Worm (Caenorhabditis elegans) whole organism, dauer: ENCODE results near the gene math-15.
"Not testable (repeated sequence)": the region's sequence is repeated elsewhere in the genome, so short reads cannot be mapped to it uniquely, and the experiment has no call there.

Source experiments
- unc-62 ChIP-seq: sonication (generic microtip); optimal IDR thresholded peaks from 2 replicates; lab custom pipeline; 2017; ENCODE audit warnings: missing biosample characterization, missing genetic modification reagents, missing genetic modification characterization

Gene math-15

DNA sequence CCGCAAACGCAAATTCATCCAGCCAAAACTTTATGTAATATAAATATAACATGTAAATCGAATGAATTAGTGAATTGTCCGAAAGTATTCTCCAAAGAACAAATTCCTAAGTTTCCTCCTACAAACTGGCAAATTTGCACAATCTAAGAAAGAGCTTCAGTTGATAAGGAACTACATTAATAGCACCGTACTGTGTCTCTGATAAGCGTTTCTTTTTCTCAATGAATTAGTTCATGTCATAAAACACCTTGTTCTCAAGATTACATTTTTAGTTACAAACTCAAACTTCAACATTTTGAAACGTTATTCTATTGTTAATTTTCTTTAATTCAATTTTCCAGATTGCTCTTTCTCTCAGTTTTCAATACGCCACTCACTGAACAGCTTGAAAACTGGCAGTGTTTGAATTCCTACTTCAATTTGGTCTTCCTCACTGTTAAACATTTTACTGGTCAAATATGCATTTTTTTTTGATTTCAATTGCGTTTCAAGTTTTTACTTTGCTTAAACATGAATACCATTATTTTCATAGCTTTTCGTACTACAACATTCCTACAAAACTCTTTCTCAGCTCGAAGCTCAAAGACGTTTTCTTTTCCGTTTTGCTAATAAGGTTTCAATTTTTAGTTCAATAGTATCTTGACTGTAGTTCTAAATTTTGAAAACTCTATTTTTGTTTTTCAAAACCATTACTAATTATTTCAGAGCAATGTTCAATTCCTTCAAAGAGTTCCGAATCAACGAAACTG is at the start of gene math-15:
Gene math-15 (plus strand): TSS at position 699 of the 749 bp plus-strand sequence.
- TF ChIP-seq unc-62, result no peak

DNA sequence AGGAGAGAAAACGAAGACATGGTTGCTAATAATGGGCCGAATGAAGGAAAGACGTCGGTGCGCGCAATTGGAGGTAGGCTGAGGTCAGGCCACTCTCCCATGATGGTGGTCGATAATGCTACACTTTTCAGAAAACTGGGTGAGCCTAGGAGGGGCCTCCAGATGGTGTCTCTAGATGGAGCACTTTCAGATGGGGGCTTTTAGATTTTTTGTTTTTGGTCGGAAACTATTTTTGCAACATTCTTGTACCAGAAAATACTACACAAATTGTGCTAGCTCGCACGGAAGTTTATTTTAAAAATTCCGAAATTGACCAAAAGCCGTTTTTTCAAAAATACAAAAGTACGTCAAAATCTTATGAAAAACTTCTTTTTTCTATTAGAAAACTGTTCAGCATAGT is 47.9 kb upstream of the math-15 start, which contains the start of gene fbxb-10:
Gene fbxb-10 (minus strand): TSS at position 101 of the 400 bp plus-strand sequence.
- no peak for TF ChIP-seq unc-62

DNA sequence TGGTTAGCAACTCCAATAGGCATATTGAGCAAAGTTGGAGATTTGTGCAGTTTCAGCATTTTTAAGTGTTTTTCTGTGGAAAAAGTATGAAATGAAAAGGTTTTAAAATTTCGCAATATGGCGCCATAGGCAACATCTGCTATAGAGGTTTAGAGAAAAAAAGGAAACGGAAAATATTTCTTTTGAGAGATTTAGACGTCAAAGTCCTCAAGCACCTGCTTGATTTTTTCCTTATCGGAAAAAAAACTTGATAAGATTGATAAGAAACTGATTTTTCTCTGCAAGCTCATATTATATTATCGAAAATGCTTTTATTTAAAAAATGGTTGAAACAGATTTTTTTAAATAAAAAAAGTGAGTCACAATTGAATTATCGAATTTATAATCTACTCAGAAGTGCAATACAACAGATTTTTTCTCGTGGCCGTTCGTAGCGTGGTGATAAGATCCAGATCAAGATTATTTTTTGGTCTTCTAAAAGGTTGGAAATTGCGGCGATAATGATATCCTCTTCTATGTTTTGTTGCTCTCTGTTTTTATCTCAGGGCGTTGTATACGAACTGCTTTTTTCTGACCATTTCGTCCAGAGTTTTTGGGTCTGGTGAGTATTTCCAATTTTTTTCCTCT is 46.1 kb upstream of the math-15 start, which contains the start of gene fbxc-19:
Gene fbxc-19 (plus strand): TSS at position 536 of the 627 bp plus-strand sequence.
- no peak for TF ChIP-seq unc-62

DNA sequence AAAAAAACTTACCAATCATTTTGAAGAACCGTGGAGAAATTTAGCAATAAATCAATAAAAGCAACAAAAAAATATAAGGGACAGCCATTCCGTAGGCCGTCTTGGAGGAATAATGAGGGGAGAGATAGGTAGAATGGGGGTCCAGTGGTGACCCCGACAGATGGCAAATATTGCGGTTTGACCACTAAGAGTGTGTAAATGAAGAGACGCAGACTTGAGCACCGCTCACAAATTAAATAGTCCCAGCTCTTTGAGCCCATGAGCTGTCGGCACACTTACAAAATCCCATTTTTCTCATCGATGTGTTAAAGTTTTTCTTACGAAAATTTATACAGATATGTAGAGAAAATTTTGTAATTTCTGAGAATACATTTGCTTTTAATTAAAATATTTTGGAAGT is 45.4 kb upstream of the math-15 start, which contains the start of gene fbxa-3:
Gene fbxa-3 (minus strand): TSS at position 101 of the 400 bp plus-strand sequence.
- no peak for TF ChIP-seq unc-62

DNA sequence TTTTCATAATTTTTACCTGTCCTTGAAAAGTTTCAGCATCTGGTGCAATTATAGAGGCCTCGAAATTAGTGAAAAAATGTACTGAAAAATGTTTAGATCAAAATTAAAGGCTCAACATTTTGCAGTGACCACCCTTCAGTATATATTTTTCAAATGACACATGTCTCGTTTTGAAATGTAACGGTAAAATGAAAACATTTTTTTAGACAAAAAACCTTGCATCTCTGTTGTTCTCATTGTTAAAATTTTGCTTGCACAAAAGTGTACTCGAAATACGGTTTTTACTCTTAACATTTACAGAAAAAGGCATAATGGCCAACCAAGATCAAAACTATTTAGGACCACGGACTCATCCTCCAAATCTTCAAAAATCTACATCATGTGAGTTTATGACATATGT is 41.9 kb upstream of the math-15 start, which contains the start of gene math-41:
Gene math-41 (plus strand): TSS at position 301 of the 400 bp plus-strand sequence.
- TF ChIP-seq unc-62, result not testable (repeated sequence)

DNA sequence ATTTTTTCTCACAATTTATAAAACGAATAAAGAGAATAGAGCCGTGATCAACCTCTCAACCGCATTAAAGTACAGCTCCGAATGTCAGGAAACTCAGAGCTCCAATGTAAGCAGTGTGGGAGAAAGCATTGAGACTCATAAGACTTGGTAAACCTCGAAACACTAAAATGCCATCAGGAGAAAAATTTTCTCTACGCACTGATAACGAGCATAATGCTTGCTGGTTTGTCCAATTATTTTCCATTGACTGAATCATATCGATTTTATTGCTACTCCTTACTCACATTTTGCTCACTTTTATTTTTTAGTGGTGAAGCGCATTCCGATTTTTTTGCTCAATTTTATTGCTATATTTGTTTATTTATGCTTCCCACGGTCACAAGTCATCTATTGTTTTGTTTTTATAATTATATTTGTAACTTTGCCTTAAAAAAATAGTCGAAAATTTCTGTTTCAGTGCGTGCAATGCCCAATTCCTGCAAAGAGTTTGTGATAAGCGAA is 35.9 kb upstream of the math-15 start, which contains the start of gene math-40:
Gene math-40 (plus strand): TSS at position 451 of the 501 bp plus-strand sequence.
- TF ChIP-seq unc-62, result no peak

DNA sequence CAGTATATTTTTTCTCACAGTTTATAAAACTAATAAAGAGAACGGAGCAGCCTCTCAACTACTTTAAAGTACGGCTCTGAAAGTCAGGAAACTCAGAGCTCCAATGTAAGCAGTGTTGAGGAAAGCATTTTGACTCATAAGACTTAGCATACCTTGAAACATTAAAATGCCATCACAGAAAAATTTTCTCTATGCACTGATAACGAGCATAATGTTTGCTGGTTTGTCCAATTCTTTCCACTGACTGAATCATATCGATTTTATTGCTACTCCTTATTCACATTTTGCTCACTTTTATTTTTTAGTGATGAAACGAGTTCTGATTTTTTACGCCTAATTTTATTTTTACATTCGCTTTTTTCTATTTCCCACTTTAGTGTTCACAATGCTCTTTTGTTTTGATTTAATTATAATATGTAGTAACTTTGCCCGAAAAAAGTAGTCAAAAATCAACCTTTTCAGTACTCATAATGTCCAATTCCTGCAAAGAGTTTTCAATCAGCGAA is 34.2 kb upstream of the math-15 start, which contains the start of gene math-39:
Gene math-39 (plus strand): TSS at position 456 of the 506 bp plus-strand sequence.
- no peak for TF ChIP-seq unc-62

DNA sequence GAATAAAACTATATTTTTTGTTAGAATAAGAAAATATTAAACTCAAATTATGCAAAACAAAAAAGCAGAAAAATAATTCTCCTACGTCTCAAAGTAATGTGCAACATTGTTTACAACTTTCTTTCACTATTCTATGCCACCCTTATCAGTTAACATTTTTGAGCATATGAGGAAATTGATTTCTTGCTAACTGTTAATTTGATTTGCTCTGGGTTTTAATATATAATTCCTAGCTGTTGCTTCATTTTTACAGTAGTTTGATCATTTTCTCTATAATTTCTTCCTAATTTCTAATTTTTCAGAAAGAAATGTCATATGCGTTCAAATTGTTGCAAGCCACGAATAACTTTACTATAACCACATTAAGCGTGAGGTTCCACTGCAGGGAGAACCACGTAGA is 30.0 kb upstream of the math-15 start, which contains the start of gene T08E11.1:
Gene T08E11.1 (plus strand): TSS at position 301 of the 400 bp plus-strand sequence.
- no peak for TF ChIP-seq unc-62

DNA sequence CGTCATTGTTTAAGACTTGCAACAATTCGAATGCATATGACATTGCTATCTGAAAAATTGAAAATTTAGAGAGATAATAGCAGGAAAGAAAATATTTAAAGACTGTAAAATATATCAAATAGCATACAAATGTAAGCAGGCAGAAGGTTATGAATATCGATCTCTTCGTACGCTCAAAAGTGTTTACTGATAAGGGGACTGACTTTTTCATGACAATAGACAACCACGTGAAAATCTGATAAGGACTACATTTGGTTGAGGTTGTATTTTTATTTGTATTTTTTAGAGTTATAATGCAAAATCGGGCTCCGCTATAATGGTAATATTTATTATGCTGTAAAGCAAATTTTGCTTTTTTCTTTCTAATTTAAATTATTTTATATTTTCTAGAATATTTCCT is 23.3 kb upstream of the math-15 start, which contains the start of the genes C52E2.5 and C52E2.4:
Gene C52E2.5 (minus strand): TSS at position 43 of the 400 bp plus-strand sequence.
Gene C52E2.4 (plus strand): TSS at position 252 of the 400 bp plus-strand sequence.
- TF ChIP-seq unc-62, result no peak

DNA sequence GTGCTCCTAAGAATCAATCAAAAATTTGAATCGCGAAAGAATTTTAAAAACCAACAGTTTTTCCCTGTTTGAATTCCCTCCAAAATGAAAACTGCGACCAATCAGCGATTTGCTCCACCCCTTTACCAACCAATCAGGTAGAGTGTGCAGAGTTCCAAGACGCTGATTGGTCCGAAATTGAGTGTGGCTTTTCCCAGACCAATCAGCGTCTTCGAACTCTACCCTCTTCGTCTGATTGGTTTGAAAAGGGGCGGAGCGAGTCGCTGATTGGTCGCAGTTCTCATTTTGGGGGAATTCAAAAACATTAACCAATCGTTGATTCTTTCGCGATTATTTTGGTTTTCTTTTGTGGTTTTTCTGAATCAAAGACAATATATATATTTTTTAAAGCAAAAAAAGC is 21.6 kb upstream of the math-15 start:
- no peak for TF ChIP-seq unc-62

DNA sequence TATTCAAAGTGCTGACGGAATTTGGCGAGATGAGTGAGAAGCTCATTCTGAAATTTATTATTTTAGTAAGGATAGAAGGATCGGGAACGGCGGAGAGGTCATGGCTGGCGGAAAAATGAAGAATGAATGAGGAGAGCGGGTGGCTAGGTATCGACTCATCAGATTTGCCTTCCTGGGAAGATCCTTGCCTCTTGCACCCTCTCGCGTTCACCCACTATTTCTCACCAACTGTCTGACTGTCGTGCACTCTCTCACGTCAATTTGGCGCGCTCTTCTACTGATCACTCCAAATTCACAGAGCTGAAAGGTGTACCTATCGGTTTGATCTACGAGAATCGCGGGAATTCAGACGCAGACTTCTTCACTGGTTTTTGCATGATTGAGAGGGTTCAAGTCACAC is 18.1 kb upstream of the math-15 start, which contains the start of gene fbxb-97:
Gene fbxb-97 (minus strand): TSS at position 53 of the 400 bp plus-strand sequence.
- no peak for TF ChIP-seq unc-62

DNA sequence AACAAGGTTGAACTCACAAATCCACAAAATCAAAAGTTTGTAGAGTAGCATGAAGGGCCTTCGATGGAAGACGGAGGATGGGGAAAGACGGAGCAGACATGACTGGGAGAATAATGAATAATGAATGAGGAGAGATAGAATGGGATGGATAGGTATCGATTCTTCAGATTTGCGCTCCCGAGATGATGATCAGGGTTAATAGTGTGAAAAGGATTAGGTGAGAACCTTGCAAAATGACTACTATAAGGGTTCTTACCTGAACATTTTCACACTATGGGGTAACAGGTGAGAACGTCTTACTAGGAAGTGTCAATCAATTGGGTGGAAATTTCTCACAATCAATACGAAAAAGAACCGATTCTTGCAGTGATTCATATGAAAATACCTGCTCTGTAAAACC is 15.9 kb upstream of the math-15 start, which contains the start of gene fbxb-96:
Gene fbxb-96 (minus strand): TSS at position 101 of the 400 bp plus-strand sequence.
- TF ChIP-seq unc-62, result no peak

DNA sequence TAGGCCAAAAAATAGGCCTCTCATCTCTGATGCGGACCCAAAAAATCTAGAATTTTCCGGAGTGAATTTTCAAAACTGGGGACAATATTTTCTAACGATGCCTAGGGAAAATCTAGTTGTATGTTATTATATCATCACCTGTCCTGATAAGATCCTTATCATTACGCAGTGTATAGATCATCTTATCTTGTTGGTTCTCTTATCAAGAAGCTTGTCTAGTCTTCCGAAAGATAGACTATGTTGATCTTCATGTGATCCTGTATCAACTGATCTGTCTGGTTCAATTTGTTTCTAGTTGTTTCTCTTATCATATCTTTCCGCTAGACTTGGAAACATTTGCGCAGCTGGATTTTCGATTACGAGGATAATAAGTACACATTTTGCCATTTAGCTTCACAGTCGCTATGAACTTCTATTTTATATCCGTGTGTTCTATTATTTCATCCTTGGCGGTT is 15.3 kb upstream of the math-15 start, which contains the start of gene C52E2.3:
Gene C52E2.3 (plus strand): TSS at position 405 of the 455 bp plus-strand sequence.
- no peak for TF ChIP-seq unc-62

DNA sequence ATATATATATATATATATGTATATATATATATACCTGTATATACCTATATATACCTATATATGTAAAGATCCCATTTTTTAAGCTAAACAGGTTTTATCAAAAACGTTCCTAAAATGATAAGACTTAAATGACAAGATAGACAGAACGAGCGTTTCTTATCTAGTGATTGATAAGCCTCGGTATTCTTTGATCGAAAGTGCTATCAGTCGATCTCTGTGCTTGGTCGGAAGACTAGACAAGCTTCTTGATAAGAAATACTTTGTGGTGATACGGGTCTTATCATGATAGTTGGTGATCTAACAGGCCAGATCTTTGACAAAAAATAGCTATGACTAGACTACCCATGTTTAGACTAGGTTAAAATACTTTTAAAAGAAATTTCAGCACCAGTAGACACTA is 14.5 kb upstream of the math-15 start:
- no peak for TF ChIP-seq unc-62

DNA sequence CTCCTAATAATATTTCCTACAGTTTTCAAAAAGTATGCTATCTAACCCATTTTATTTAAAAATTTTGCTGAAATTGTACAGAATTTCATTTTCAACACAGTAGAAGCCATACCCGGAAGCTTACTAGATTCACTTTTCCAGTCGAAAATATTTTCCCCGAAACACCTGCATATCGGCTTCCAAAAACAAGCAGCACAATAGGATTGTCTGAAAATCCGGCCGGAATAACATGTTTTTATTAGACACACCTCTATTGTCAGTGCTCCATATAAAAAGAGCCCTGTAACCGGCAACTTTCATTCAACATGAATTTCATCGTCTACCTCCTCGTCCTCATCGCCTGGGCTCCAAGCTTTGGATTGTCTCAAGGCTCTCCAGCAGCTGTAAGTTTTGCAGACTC is 13.7 kb upstream of the math-15 start, which contains the start of gene C52E2.2:
Gene C52E2.2 (plus strand): TSS at position 301 of the 400 bp plus-strand sequence.
- TF ChIP-seq unc-62, result no peak

DNA sequence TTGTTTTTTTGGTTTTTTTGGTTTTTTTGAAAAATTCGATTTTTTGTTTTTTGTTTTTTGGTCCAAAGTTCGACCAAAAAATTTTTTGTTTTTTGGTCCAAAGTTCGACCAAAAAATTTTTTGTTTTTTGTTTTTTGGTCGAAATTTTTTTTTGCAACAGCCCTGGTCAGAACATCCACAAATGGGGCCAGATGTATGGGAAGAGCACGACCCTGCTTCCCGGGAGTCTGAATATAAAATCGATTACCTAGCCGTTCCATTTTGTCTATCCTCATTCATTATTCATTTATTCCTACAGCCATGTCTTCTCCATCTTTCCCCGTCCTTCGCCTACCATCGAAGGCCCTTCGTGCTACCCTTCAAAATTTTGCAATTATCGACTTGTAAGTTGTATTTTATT is 12.1 kb upstream of the math-15 start, which contains the start of gene fbxb-95:
Gene fbxb-95 (plus strand): TSS at position 301 of the 400 bp plus-strand sequence.
- TF ChIP-seq unc-62, result not testable (repeated sequence)
